Worm (Caenorhabditis elegans) whole organism, late embryonic: ENCODE measurements around the gene srx-76.

Experiments
- ceh-24 ChIP-seq: sonication (generic microtip); optimal IDR thresholded peaks from 2 replicates; lab custom pipeline; 2016; ENCODE audit warnings: mild to moderate bottlenecking, missing genetic modification characterization, missing compliant biosample characterization
- pag-3 ChIP-seq: sonication (generic microtip); optimal IDR thresholded peaks from 2 replicates; lab custom pipeline; 2016; ENCODE audit warnings: missing compliant biosample characterization, missing genetic modification characterization, borderline replicate concordance
- pat-9 ChIP-seq: fragments of 200-800 bp; sonication (Bioruptor generic); optimal IDR thresholded peaks from 2 replicates; lab custom pipeline; 2018; ENCODE audit warnings: mild to moderate bottlenecking, missing genetic modification characterization, moderate library complexity, missing compliant biosample characterization
- sdc-2 ChIP-seq: sonication (generic microtip); optimal IDR thresholded peaks from 2 replicates; lab custom pipeline; 2016; ENCODE audit warnings: missing genotype, missing genetic modification characterization, missing compliant biosample characterization
- ztf-16 ChIP-seq: sonication (generic microtip); optimal IDR thresholded peaks from 2 replicates; lab custom pipeline; 2017; ENCODE audit warnings: missing genetic modification characterization, missing compliant biosample characterization

DNA sequence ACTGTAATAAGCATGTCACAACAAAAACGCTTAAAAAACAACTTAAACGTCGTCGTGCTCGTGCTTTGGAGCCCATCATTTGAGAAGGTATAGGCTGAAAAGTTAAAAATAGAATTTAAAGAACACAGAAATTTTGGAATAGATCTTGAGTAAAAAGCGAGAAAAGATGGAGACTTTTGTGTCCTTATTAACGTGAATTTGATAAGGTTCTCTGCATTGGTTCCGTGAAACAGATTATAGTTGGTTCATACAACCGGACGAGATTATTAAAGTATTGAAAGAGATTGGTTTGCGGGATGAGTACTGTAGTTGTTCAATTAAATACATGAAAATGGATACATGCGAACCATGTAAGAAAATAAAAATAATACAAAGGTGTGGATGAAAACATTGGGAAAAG is 46.1 kb downstream of the srx-76 start, which contains the start of gene gpla-1:
- TF ChIP-seq pag-3 (tag; lab: Kevin White, UChicago): no peak
- no peak for TF ChIP-seq ztf-16 (tag; lab: Kevin White, UChicago)
- TF ChIP-seq sdc-2 (tag; lab: Kevin White, UChicago): no peak
- TF ChIP-seq ceh-24 (tag; lab: Kevin White, UChicago): no peak
- no peak for TF ChIP-seq pat-9 (tag; lab: Kevin White, UChicago)
